Worm (Caenorhabditis elegans) whole organism, early embryonic: ENCODE results near the gene efk-1.
A peak's percentile ranks its signal among the peaks of the same experiment; 100 is the strongest.

ENCODE experiments used
- B0310.2 ChIP-seq: sonication (generic microtip); optimal IDR thresholded peaks from 2 replicates; lab custom pipeline; 2016; ENCODE audit warnings: mild to moderate bottlenecking, missing genetic modification characterization, missing compliant biosample characterization
- F13C5.2 ChIP-seq: sonication (generic microtip); optimal IDR thresholded peaks from 2 replicates; lab custom pipeline; 2017; ENCODE audit warnings: mild to moderate bottlenecking, missing genetic modification characterization, inconsistent platforms, missing compliant biosample characterization
- aly-1 ChIP-seq: sonication (generic microtip); optimal IDR thresholded peaks from 2 replicates; lab custom pipeline; 2016; ENCODE audit warnings: missing genetic modification characterization, missing compliant biosample characterization
- ama-1 ChIP-seq: fragments of 150-350 bp; optimal IDR thresholded peaks from 2 replicates; lab custom pipeline; 2014
- ceh-13 ChIP-seq: fragments of 200-800 bp; sonication (Bioruptor generic); optimal IDR thresholded peaks from 2 replicates; lab custom pipeline; 2018; ENCODE audit warnings: mild to moderate bottlenecking, missing genetic modification characterization, missing compliant biosample characterization
- ceh-36 ChIP-seq: sonication (generic microtip); optimal IDR thresholded peaks from 2 replicates; lab custom pipeline; 2016; ENCODE audit warnings: missing genetic modification characterization, inconsistent platforms, missing compliant biosample characterization
- ets-7 ChIP-seq: sonication (generic microtip); optimal IDR thresholded peaks from 2 replicates; lab custom pipeline; 2016; ENCODE audit warnings: missing genotype, missing genetic modification characterization, missing compliant biosample characterization
- flt-1 ChIP-seq: fragments of 200-800 bp; sonication (Bioruptor generic); IDR thresholded peaks from 2 replicates; pipeline ENCODE4 v1.3.6; 2022; ENCODE audit warnings: missing genetic modification characterization, missing compliant biosample characterization
- hmbx-1 ChIP-seq: sonication (generic microtip); optimal IDR thresholded peaks from 2 replicates; lab custom pipeline; 2016; ENCODE audit warnings: mild to moderate bottlenecking, missing genetic modification characterization, missing compliant biosample characterization
- hmg-4 ChIP-seq: fragments of 200-800 bp; sonication (Bioruptor generic); optimal IDR thresholded peaks from 2 replicates; lab custom pipeline; 2018; ENCODE audit warnings: mild to moderate bottlenecking, missing genetic modification characterization, missing compliant biosample characterization
- hnd-1 ChIP-seq: sonication (generic microtip); optimal IDR thresholded peaks from 2 replicates; lab custom pipeline; 2016; ENCODE audit warnings: missing genetic modification characterization, missing compliant biosample characterization
- pes-1 ChIP-seq: fragments of 200-800 bp; sonication (Bioruptor generic); IDR thresholded peaks from 2 replicates; pipeline ENCODE4 v1.3.6; 2022; ENCODE audit warnings: missing genetic modification reagents, missing genetic modification characterization, missing compliant biosample characterization
- scrt-1 ChIP-seq: fragments of 200-800 bp; sonication (Bioruptor generic); IDR thresholded peaks from 2 replicates; pipeline ENCODE4 v1.3.6; 2022; ENCODE audit warnings: missing genetic modification characterization, missing compliant biosample characterization
- sea-1 ChIP-seq: fragments of 200-800 bp; sonication (Bioruptor generic); conservative IDR thresholded peaks from 2 replicates; pipeline ENCODE4 v1.3.6; 2022; ENCODE audit warnings: missing genetic modification characterization, missing compliant biosample characterization
- tbx-11 ChIP-seq: fragments of 200-800 bp; sonication (Bioruptor generic); IDR thresholded peaks from 2 replicates; pipeline ENCODE4 v1.3.6; 2022; ENCODE audit warnings: missing genetic modification characterization, missing compliant biosample characterization
- tbx-37 ChIP-seq: fragments of 200-800 bp; sonication (Bioruptor generic); conservative IDR thresholded peaks from 2 replicates; pipeline ENCODE4 v1.3.6; 2022; ENCODE audit warnings: missing genetic modification reagents, missing genetic modification characterization, missing compliant biosample characterization
- tra-4 ChIP-seq: sonication (generic microtip); optimal IDR thresholded peaks from 2 replicates; lab custom pipeline; 2017; ENCODE audit warnings: missing genetic modification characterization, missing compliant biosample characterization

Gene efk-1

DNA sequence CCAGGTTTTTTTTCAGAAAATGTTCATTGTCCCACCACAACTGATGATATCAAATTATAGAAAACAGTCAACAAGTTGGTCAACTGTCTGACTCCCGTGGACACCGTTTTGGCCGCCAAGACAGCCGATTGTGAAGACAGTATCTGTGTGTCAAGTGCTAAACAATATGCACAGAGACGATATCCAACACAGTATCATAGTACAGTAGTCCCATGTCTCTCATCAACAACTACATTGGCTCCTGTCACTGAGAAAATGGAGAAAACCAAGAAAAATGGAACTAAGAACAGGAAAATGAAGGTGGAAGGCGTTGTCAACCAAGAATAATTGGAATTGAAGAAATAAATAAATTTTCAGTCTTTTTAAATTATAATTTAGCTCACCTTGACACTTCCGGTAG lies 19.7 kb downstream of the efk-1 start:
- TF ChIP-seq hmg-4 (GFP tag; lab: Kevin White, UChicago) (no peak), tbx-11 (GFP tag; lab: Robert Waterston, UW) (no peak), hnd-1 (tag; lab: Kevin White, UChicago) (no peak), ceh-13 (GFP tag; lab: Kevin White, UChicago) (no peak), ceh-36 (no peak), flt-1 (GFP tag; lab: Robert Waterston, UW) (no peak), tra-4 (tag; lab: Kevin White, UChicago) (no peak), B0310.2 (tag; lab: Kevin White, UChicago) (no peak), pes-1 (GFP tag; lab: Robert Waterston, UW) (no peak), sea-1 (GFP tag; lab: Robert Waterston, UW) (no peak), scrt-1 (GFP tag; lab: Robert Waterston, UW) (no peak), ets-7 (tag; lab: Kevin White, UChicago) (no peak), ama-1 (no peak), tbx-37 (no peak)

DNA sequence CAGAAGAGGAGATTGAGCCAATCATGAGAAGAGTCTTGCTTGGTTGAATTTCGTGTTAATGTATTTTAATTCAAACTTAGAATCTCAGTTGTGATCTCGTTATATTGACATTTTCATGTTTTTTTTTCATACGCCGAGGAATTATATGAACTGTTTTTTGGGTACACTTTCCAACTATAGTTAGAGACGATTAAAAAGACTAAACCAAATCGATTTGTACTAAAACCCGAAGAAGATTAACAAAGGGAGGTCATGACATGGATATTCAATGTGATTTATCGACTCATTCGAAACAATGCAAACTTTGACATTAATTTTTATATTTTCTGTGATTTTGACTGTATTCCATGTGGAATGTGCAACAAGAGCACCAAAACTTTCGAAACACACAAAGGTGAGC lies 20.4 kb downstream of the efk-1 start, which contains the start of gene Y42G9A.2:
Gene Y42G9A.2, plus strand, starts transcription at position 284 of the 400 bp plus-strand sequence.
- TF ChIP-seq ceh-36 (no peak), F13C5.2 (no peak), hmg-4 (GFP tag; lab: Kevin White, UChicago) (no peak), aly-1 (no peak), tra-4 (tag; lab: Kevin White, UChicago) (no peak)

DNA sequence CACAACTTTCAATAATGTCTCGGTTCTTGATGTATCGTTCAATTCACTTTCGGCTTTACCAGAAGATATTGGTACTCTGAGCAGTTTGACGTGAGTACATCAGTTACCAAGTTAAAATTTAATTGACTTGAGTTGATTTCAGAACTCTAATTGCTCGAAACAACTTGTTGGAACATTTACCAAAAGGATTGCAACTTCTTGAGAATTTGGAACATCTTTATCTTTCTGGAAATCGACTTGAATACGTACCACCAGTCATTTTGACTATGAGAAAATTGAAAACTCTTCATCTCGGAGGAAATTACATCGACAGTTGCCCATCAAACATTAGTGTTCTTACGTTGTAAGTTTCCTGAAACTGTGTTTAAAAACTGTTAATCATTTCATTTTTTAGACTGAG lies 21.6 kb downstream of the efk-1 start:
- TF ChIP-seq ceh-13 (GFP tag; lab: Kevin White, UChicago) (no peak), ceh-36 (no peak), flt-1 (GFP tag; lab: Robert Waterston, UW) (no peak), tra-4 (tag; lab: Kevin White, UChicago) (no peak), sea-1 (GFP tag; lab: Robert Waterston, UW) (no peak), tbx-37 (no peak), B0310.2 (tag; lab: Kevin White, UChicago) (no peak), scrt-1 (GFP tag; lab: Robert Waterston, UW) (no peak)

DNA sequence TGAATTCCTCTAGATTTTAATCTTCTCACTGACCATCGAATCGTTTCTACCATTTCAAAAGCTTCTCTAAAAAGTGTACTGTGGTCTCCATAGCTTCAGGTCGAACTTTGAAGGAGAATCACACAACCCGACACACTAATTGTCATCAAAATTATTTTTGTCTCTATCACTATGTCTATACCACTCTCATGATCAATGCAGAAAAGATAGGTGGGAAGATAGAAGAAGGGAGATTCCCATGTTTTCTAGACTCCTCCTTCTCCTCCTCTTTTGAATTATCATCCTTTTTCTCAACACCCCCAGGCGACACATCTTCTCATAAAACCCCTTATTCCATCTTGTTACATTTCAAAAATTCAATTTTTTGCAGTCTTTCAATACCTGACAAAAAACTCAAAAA lies 22.5 kb downstream of the efk-1 start, which contains the start of gene Y42G9A.3:
Gene Y42G9A.3, plus strand, starts transcription at position 363 of the 400 bp plus-strand sequence.
- TF ChIP-seq ets-7 (tag; lab: Kevin White, UChicago) = no peak
- no peak for TF ChIP-seq tbx-37
- no peak for TF ChIP-seq hmg-4 (GFP tag; lab: Kevin White, UChicago)
- TF ChIP-seq hnd-1 (tag; lab: Kevin White, UChicago) = no peak
- no peak for TF ChIP-seq B0310.2 (tag; lab: Kevin White, UChicago)

DNA sequence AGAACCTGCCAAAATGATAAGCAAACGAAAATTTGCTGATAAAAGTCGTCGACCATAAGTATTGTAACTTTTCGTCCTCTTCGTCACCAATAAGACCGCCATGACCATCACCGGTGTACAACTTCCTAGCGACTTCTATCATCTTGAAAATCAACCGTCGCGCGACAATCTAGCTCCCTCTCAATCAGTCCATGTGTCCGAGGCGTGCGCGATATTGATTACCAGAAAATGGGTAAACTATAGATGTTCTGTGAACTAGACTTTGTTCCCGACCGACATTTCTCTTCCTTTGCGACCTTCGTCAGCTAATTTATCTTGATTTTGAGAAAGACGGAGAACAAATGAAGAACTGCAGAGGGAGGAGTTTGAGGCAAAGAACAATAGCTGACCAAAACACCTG lies 23.0 kb downstream of the efk-1 start:
- TF ChIP-seq tbx-37 (no peak), ceh-36 (no peak), sea-1 (GFP tag; lab: Robert Waterston, UW) (no peak), hnd-1 (tag; lab: Kevin White, UChicago) (no peak), tra-4 (tag; lab: Kevin White, UChicago) (no peak), aly-1 (no peak), F13C5.2 (no peak), ama-1 (no peak), ets-7 (tag; lab: Kevin White, UChicago) (no peak), hmg-4 (GFP tag; lab: Kevin White, UChicago) (no peak), tbx-11 (GFP tag; lab: Robert Waterston, UW) (no peak), flt-1 (GFP tag; lab: Robert Waterston, UW) (no peak), hmbx-1 (tag; lab: Kevin White, UChicago) (no peak), scrt-1 (GFP tag; lab: Robert Waterston, UW) (no peak), pes-1 (GFP tag; lab: Robert Waterston, UW) (no peak), ceh-13 (GFP tag; lab: Kevin White, UChicago) (no peak), B0310.2 (tag; lab: Kevin White, UChicago) (no peak)

DNA sequence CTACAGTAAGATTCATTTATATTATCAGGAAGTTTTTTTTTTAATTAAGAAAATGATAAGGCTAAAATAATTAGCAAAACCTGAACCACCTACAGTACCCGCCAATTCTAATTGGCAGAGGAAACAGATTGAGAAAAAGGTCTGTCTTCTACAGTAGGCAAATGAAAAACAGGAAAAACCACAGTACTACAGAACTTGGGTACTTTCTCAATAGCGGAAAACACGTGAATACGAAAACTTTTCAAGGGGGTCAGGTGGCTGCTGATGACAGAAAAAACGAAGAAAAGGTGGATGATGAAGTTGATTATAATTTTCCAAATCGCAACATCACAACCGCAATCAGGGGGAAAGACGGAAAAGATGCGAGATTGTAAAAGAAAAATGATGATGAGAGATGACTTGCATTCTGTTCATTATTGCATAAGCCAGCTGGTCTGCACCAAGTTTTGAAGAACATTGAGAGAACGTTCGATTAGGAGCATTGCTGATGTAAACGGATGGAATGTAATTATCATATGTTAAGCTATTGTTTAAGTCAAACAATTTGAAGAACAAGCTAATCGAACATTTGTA lies 23.9 kb downstream of the efk-1 start:
- TF ChIP-seq hnd-1 (tag; lab: Kevin White, UChicago) = no peak
- no peak for TF ChIP-seq scrt-1 (GFP tag; lab: Robert Waterston, UW)
- no peak for TF ChIP-seq pes-1 (GFP tag; lab: Robert Waterston, UW)
- TF ChIP-seq sea-1 (GFP tag; lab: Robert Waterston, UW) = no peak
- no peak for TF ChIP-seq ceh-13 (GFP tag; lab: Kevin White, UChicago)
- TF ChIP-seq F13C5.2 = no peak
- TF ChIP-seq hmg-4 (GFP tag; lab: Kevin White, UChicago) = no peak
- TF ChIP-seq B0310.2 (tag; lab: Kevin White, UChicago) = no peak
- no peak for TF ChIP-seq flt-1 (GFP tag; lab: Robert Waterston, UW)
- TF ChIP-seq tbx-11 (GFP tag; lab: Robert Waterston, UW) = no peak
- no peak for TF ChIP-seq hmbx-1 (tag; lab: Kevin White, UChicago)
- TF ChIP-seq ets-7 (tag; lab: Kevin White, UChicago) = no peak
- TF ChIP-seq ama-1 = no peak
- no peak for TF ChIP-seq aly-1
- no peak for TF ChIP-seq tbx-37

DNA sequence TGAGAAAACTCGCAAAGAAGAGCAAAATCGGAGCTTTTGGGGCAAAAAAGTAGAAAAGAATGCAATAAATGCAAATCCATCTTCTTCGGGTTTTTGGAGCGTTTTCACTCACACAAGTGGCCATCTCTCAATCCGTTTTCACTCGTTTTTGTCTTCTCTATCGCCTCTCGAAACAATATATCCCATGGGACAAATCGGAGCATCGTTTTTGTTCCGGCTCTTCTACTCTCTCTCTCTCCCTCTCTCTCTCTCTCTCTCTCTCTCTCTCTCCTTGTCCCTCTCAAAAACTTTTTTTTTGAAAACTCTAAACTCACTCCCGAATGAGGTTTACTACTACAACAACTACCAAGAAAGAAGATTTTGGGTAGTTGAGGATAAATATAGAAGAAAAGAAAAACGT lies 26.8 kb downstream of the efk-1 start:
- TF ChIP-seq F13C5.2 = peak; percentile 17
- TF ChIP-seq hnd-1 (tag; lab: Kevin White, UChicago) = no peak
- TF ChIP-seq sea-1 (GFP tag; lab: Robert Waterston, UW) = no peak
- TF ChIP-seq aly-1 = no peak
- TF ChIP-seq scrt-1 (GFP tag; lab: Robert Waterston, UW) = no peak
- no peak for TF ChIP-seq ets-7 (tag; lab: Kevin White, UChicago)
- no peak for TF ChIP-seq ama-1

DNA sequence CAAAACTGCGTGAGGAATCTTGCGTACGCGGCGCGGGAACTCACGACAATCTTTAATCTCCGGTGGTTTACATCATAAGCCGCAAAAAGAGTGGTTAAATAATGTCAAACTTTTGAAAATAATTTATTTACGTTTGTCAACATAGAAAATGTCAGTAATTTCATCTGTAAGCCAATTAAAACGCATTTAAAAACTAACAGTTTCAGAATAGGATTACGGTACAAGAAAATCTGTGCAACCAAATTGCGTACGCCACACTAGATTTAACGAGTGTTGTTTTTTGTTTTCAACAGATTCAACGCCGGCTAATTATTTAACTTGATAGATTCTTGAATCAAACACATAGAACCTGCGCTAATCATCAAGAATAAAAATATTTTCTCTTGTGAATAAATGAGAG lies 27.5 kb downstream of the efk-1 start:
- TF ChIP-seq sea-1 (GFP tag; lab: Robert Waterston, UW) (no peak), hmg-4 (GFP tag; lab: Kevin White, UChicago) (no peak), hnd-1 (tag; lab: Kevin White, UChicago) (no peak), scrt-1 (GFP tag; lab: Robert Waterston, UW) (no peak), tbx-37 (no peak), ama-1 (no peak), ceh-13 (GFP tag; lab: Kevin White, UChicago) (no peak), F13C5.2 (no peak), pes-1 (GFP tag; lab: Robert Waterston, UW) (no peak)
